Fruit fly (Drosophila melanogaster) whole organism: Measurements from ENCODE around the gene CG13887.
"Not testable (repeated sequence)": the region's sequence is repeated elsewhere in the genome, so short reads cannot be mapped to it uniquely, and the experiment has no call there.

ENCODE experiments used
- CG8478 ChIP-seq: fragments of >200 bp; optimal IDR thresholded peaks from 2 replicates; lab custom pipeline; 2018; ENCODE audit warnings: inconsistent platforms
- Dll ChIP-seq: fragments of >200 bp; optimal IDR thresholded peaks from 2 replicates; lab custom pipeline; 2017
- EcR ChIP-seq, 2 experiments: fragments of >200 bp; optimal IDR thresholded peaks; 2 replicates each; lab custom pipeline; 2017; ENCODE audit warnings: missing biosample characterization in 2 of 2, missing genetic modification characterization in 2 of 2, missing genetic modification reagents in 2 of 2
- pan ChIP-seq: fragments of >200 bp; optimal IDR thresholded peaks from 2 replicates; lab custom pipeline; 2017
- psq ChIP-seq: fragments of >200 bp; optimal IDR thresholded peaks from 2 replicates; lab custom pipeline; 2017
- usp ChIP-seq: fragments of >200 bp; optimal IDR thresholded peaks from 2 replicates; lab custom pipeline; 2017; ENCODE audit warnings: missing biosample characterization, missing genetic modification characterization, mixed read lengths

CG13887 gene

DNA sequence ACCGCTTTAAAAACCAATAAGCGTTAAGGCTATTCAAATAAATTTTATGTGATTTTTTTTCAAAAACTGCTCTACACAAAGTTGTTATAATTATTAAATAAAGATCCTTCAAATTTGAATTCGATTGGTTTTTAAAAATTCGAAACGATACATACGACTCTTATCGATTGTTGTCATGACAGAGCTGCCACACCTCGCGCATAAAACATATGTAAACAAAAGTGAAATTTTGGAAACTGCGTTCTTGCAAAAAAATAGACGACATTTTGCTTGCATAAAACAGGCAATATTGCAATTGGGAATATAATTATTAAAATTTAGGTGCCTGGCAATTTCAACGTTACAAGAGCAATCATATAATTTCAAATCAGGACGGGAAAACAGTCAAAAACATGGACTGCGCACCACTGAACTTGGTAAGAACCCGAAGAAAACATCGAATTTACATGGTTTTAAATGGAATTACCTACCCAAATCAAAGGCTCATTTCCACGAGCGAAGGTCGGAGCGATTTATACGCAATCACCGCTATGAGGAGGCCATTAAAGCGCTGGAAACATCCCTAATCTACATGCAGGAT lies 2.1 kb upstream of the CG13887 start, which contains the start of gene CG42554:
TSS of gene CG42554 (plus strand) at position 229 of the 580 bp plus-strand sequence.
- no peak for TF ChIP-seq pan
- TF ChIP-seq CG8478 (lab: Kevin White, UChicago): no peak
- no peak for TF ChIP-seq psq (lab: Kevin White, UChicago)
- no peak for TF ChIP-seq usp (GFP tag; lab: Kevin White, UChicago)
- TF ChIP-seq Dll (lab: Kevin White, UChicago): no peak
- no peak for TF ChIP-seq EcR (GFP tag; optimal IDR thresholded peaks at IDR 0.05; lab: Kevin White, UChicago)

- TF ChIP-seq pan (no peak), EcR (GFP tag; optimal IDR thresholded peaks at IDR 0.05; lab: Kevin White, UChicago) (no peak), usp (GFP tag; lab: Kevin White, UChicago) (no peak)
These were observed 3.6 kb downstream of the CG13887 start, which contains the start of the genes JMJD5 and Gr61a for dm6 chr3L:841260-841659. Gene JMJD5, minus strand, starts transcription at chr3L:841360. Gene Gr61a, plus strand, starts transcription at chr3L:841451.

DNA sequence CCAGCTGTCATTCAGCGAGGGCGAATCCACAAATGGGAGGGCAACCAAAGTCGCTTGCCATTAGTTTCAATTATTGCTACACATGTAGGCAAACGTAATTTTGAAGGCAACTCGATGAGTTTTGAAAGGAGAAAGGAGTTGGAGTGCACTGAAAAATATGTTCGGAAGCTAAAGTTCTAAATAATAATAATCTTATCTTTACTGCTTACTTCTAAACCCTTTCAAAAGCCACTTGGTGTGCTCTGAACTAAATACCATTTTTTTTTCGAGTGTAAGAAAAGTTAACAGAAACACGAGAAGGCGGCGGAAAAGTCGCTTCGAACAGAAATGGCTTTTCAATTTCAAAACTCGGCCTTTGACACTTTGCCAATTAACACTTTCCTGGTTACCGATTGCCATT lies 6.0 kb downstream of the CG13887 start, which contains the start of gene Cep290:
TSS of gene Cep290 (plus strand) at position 301 of the 400 bp plus-strand sequence.
- TF ChIP-seq usp (GFP tag; lab: Kevin White, UChicago) (no peak), CG8478 (lab: Kevin White, UChicago) (no peak), EcR (GFP tag; optimal IDR thresholded peaks at IDR 0.05; lab: Kevin White, UChicago) (no peak), pan (no peak), Dll (lab: Kevin White, UChicago) (no peak), psq (lab: Kevin White, UChicago) (no peak)

DNA sequence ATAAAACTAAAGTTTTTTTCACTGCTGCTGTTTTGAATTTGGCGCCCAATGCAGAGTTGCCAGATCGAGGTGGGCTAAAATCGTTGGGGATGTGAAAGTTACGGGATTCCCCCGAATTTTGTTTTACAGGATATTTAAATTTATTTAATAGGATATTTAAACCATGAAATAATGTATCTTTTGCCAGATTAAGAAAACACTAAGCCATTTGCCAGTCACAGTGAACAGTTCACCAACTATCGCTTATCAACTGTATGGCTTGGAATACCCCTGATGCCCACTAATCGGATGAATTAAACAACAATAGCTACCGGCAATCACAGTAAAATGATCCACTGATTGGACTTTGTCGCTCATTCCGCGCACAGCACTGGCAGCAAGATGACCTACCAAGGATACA lies 13.4 kb downstream of the CG13887 start, which contains the start of gene Dci:
TSS of gene Dci (plus strand) at position 286 of the 400 bp plus-strand sequence.
- no peak for TF ChIP-seq psq (lab: Kevin White, UChicago)
- TF ChIP-seq usp (GFP tag; lab: Kevin White, UChicago): no peak
- TF ChIP-seq CG8478 (lab: Kevin White, UChicago): no peak
- TF ChIP-seq Dll (lab: Kevin White, UChicago): no peak
- no peak for TF ChIP-seq EcR (GFP tag; optimal IDR thresholded peaks at IDR 0.05; lab: Kevin White, UChicago)
- TF ChIP-seq pan: no peak

- no peak for TF ChIP-seq psq (lab: Kevin White, UChicago)
- TF ChIP-seq Dll (lab: Kevin White, UChicago): no peak
- TF ChIP-seq EcR (GFP tag; optimal IDR thresholded peaks at IDR 0.05; lab: Kevin White, UChicago): no peak
- no peak for TF ChIP-seq pan
- TF ChIP-seq usp (GFP tag; lab: Kevin White, UChicago): no peak
- TF ChIP-seq CG8478 (lab: Kevin White, UChicago): no peak
These were observed 14.6 kb downstream of the CG13887 start for dm6 chr3L:852267-852666.

dm6 chr3L:857063-858015 lies 19.7 kb downstream of the CG13887 start, which contains the start of gene dpr20:
Gene dpr20, minus strand, starts transcription at chr3L:857248.
- no peak for TF ChIP-seq pan

DNA sequence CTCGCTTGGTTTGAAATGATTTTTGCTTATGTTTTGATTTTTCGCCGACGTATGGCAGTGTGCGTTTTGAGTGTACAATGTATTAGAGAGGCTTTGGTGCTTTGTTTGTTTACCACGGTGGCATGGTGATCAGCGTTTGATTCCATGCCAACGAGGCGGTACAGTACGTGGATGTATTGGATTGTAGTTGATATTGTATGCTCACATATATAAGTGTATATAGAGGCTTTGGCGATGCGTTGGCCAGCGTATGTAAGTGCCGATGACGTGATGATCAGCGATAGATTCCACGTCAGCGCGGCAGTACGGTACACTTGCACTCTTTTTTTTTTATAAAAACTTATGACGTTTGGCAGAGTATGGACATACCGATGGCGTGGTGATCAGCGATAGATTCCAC lies 27.4 kb downstream of the CG13887 start, which contains the start of gene CG12502:
TSS of gene CG12502 (plus strand) at position 301 of the 400 bp plus-strand sequence.
- not testable (repeated sequence) for TF ChIP-seq EcR (GFP tag; optimal IDR thresholded peaks at IDR 0.05; lab: Kevin White, UChicago); CG8478 (lab: Kevin White, UChicago); psq (lab: Kevin White, UChicago)

DNA sequence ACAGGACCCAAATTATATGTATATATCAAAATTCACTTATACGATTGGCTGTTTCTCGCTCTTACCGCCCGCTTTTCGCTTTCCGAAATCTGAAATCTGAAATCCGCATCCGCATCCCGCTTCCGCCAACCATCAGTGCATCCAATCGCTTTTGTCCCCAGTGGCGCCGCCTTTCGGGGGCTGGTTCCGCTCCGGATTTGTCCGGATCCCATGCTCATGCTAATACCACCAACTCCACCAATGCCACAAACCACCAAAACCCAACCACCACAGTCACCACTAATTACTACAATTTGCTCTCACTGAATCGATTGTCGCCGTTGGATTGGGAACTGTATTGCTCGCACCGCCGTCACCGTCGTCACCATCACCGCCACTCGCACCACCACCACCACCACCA lies 31.1 kb downstream of the CG13887 start:
- TF ChIP-seq CG8478 (lab: Kevin White, UChicago) (no peak), usp (GFP tag; lab: Kevin White, UChicago) (no peak), Dll (lab: Kevin White, UChicago) (no peak), pan (no peak), psq (lab: Kevin White, UChicago) (no peak), EcR (GFP tag; optimal IDR thresholded peaks at IDR 0.05; lab: Kevin White, UChicago) (no peak)

DNA sequence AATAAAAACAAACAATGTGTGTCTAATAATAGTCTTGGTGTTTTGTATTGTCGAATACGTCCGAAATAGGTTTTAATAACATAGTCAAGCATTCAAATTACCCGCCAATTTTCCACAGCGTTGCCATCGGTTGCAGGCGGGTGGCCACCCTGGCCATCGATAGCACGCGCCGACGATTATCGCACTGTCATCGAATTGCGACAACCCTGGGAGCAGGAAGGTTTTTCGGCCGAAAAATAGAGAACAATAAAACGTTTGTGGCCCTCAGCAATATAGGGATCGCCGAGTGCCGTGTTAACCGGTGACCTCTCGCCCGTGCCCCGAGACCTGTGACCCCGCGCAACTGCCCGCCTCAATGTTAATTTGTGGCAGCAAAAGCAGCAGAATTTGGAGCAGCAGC lies 34.1 kb downstream of the CG13887 start, which contains the start of gene Usp10:
TSS of gene Usp10 (plus strand) at position 187 of the 400 bp plus-strand sequence.
- TF ChIP-seq pan (no peak), usp (GFP tag; lab: Kevin White, UChicago) (no peak), EcR (GFP tag; optimal IDR thresholded peaks at IDR 0.05; lab: Kevin White, UChicago) (no peak), Dll (lab: Kevin White, UChicago) (no peak), psq (lab: Kevin White, UChicago) (no peak), CG8478 (lab: Kevin White, UChicago) (no peak)

- TF ChIP-seq EcR (GFP tag; optimal IDR thresholded peaks at IDR 0.05; lab: Kevin White, UChicago): no peak
- TF ChIP-seq usp (GFP tag; lab: Kevin White, UChicago): no peak
- no peak for TF ChIP-seq psq (lab: Kevin White, UChicago)
- TF ChIP-seq Dll (lab: Kevin White, UChicago): no peak
- TF ChIP-seq CG8478 (lab: Kevin White, UChicago): no peak
- no peak for TF ChIP-seq pan
These were observed 34.8 kb downstream of the CG13887 start for dm6 chr3L:872389-872972.

DNA sequence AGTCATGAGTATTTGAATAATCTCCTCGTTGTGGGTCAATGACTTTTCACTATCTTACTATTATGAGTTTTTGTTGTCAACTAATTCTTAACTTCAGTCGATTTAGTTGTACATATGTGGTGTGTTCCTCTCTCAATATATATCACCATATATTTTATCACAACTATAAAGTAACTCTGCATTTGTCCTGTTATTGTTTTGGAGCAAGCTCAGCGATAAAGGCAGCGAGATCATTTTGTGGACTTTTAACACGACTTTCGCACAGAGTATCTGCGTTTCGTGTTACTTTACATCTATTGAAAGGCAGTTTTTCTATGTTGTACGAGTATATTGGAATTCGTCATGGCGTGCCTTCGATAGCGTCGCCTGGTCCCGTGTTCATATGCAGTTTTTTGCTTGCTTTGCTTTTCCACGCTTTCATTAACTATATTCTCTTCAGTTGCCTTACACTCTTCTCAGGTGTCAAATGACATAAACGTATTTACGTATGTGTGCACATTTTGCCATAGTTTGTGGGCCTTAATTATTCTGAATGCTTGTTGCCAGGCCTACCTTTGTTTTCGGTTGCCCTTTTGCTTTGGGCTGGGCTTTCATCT lies 37.9 kb downstream of the CG13887 start:
- TF ChIP-seq psq (lab: Kevin White, UChicago) (no peak), CG8478 (lab: Kevin White, UChicago) (no peak), pan (no peak), EcR (GFP tag; optimal IDR thresholded peaks at IDR 0.05; lab: Kevin White, UChicago) (no peak), Dll (lab: Kevin White, UChicago) (no peak), usp (GFP tag; lab: Kevin White, UChicago) (no peak)
